Fruit fly (Drosophila melanogaster) whole organism, embryonic: Measurements from ENCODE around the gene CG8814.
A peak's percentile ranks its signal among the peaks of the same experiment; 100 is the strongest.

Experiments used
- Atf-2 ChIP-seq: fragments of 200-800 bp; sonication (Bioruptor generic); optimal IDR thresholded peaks from 2 replicates; lab custom pipeline; 2016; ENCODE audit warnings: missing biosample characterization, missing genetic modification characterization
- CG10267 ChIP-seq: fragments of 200-800 bp; sonication (Bioruptor generic); optimal IDR thresholded peaks from 2 replicates; lab custom pipeline; 2018; ENCODE audit warnings: missing biosample characterization, mild to moderate bottlenecking, missing genetic modification characterization, moderate library complexity
- CG10274 ChIP-seq: fragments of 200-800 bp; sonication (Bioruptor generic); optimal IDR thresholded peaks from 3 replicates; lab custom pipeline; 2017; ENCODE audit warnings: missing biosample characterization, mild to moderate bottlenecking, missing genetic modification characterization
- CG10321 ChIP-seq: fragments of 200-800 bp; sonication (Bioruptor generic); IDR thresholded peaks from 2 replicates; pipeline ENCODE4 v1.3.6; 2022; ENCODE audit warnings: missing biosample characterization, missing genetic modification characterization
- CG11398 ChIP-seq: fragments of 200-800 bp; sonication (Bioruptor generic); optimal IDR thresholded peaks from 2 replicates; lab custom pipeline; 2016; ENCODE audit warnings: missing biosample characterization, missing genetic modification characterization
- CG11504 ChIP-seq: fragments of 200-800 bp; sonication (Bioruptor generic); optimal IDR thresholded peaks from 3 replicates; lab custom pipeline; 2019; ENCODE audit warnings: missing biosample characterization, mild to moderate bottlenecking, missing genetic modification characterization, moderate library complexity
- CG12219 ChIP-seq: fragments of 200-800 bp; sonication (Bioruptor generic); optimal IDR thresholded peaks from 3 replicates; lab custom pipeline; 2018; ENCODE audit warnings: missing biosample characterization, mild to moderate bottlenecking, missing genetic modification characterization
- CG12659 ChIP-seq: fragments of 200-800 bp; sonication (Bioruptor generic); optimal IDR thresholded peaks from 3 replicates; lab custom pipeline; 2017; ENCODE audit warnings: mild to moderate bottlenecking, missing biosample characterization, missing genetic modification reagents, missing genetic modification characterization
- CG13624 ChIP-seq: fragments of 200-800 bp; sonication (Bioruptor generic); optimal IDR thresholded peaks from 2 replicates; lab custom pipeline; 2016; ENCODE audit warnings: missing biosample characterization, missing genetic modification characterization
- CG14441 ChIP-seq: fragments of 200-800 bp; sonication (Bioruptor generic); IDR thresholded peaks from 2 replicates; pipeline ENCODE4 v1.3.6; 2022; ENCODE audit warnings: missing biosample characterization, missing genetic modification characterization
- CG1647 ChIP-seq: fragments of 200-800 bp; sonication (Bioruptor generic); optimal IDR thresholded peaks from 3 replicates; lab custom pipeline; 2016; ENCODE audit warnings: missing biosample characterization, missing genetic modification characterization
- CG17568 ChIP-seq: fragments of 200-800 bp; sonication (Bioruptor generic); optimal IDR thresholded peaks from 2 replicates; lab custom pipeline; 2018; ENCODE audit warnings: missing biosample characterization, mild to moderate bottlenecking, missing genetic modification characterization, moderate library complexity
- CG3065 ChIP-seq: fragments of 200-800 bp; sonication (Bioruptor generic); optimal IDR thresholded peaks from 2 replicates; lab custom pipeline; 2016; ENCODE audit warnings: missing biosample characterization, missing genetic modification characterization
- CG34376 ChIP-seq: fragments of 200-800 bp; sonication (Bioruptor generic); optimal IDR thresholded peaks from 2 replicates; lab custom pipeline; 2018; ENCODE audit warnings: missing biosample characterization, mild to moderate bottlenecking, missing genetic modification characterization
- CG43689 ChIP-seq: fragments of 200-800 bp; sonication (Bioruptor generic); IDR thresholded peaks from 2 replicates; pipeline ENCODE4 v1.3.6; 2022; ENCODE audit warnings: missing biosample characterization, missing genetic modification characterization
- CG4424 ChIP-seq: fragments of 200-800 bp; sonication (Bioruptor generic); optimal IDR thresholded peaks from 3 replicates; lab custom pipeline; 2016; ENCODE audit warnings: missing biosample characterization, missing genetic modification characterization
- CG4854 ChIP-seq: fragments of 200-800 bp; sonication (Bioruptor generic); optimal IDR thresholded peaks from 2 replicates; lab custom pipeline; 2016; ENCODE audit warnings: missing biosample characterization, missing genetic modification characterization, inconsistent platforms
- CG6813 ChIP-seq: fragments of 200-800 bp; sonication (Bioruptor generic); optimal IDR thresholded peaks from 2 replicates; lab custom pipeline; 2017; ENCODE audit warnings: missing biosample characterization, missing genetic modification characterization, mild to moderate bottlenecking, moderate library complexity, missing genetic modification reagents
- CG7745 ChIP-seq: fragments of 200-800 bp; sonication (Bioruptor generic); optimal IDR thresholded peaks from 2 replicates; lab custom pipeline; 2018; ENCODE audit warnings: missing biosample characterization, mild to moderate bottlenecking, missing genetic modification characterization, moderate library complexity
- CG8290 ChIP-seq, 3 experiments: fragments of 200-800 bp; sonication (Bioruptor generic); optimal IDR thresholded peaks; 2 replicates each; lab custom pipeline; 2016 to 2019; ENCODE audit warnings: missing biosample characterization in 3 of 3, missing genetic modification characterization in 3 of 3, mild to moderate bottlenecking in 2 of 3, moderate library complexity in 1 of 3
- CG8765 ChIP-seq: fragments of 200-800 bp; sonication (Bioruptor generic); IDR thresholded peaks from 2 replicates; pipeline ENCODE4 v1.3.6; 2022; ENCODE audit warnings: missing biosample characterization, missing genetic modification characterization
- CG9609 ChIP-seq: fragments of 200-800 bp; sonication (Bioruptor generic); optimal IDR thresholded peaks from 3 replicates; lab custom pipeline; 2016; ENCODE audit warnings: missing biosample characterization, missing genetic modification characterization
- CG9797 ChIP-seq: fragments of 200-800 bp; sonication (Bioruptor generic); optimal IDR thresholded peaks from 3 replicates; lab custom pipeline; 2018; ENCODE audit warnings: missing biosample characterization, mild to moderate bottlenecking, missing genetic modification characterization
- Dbx ChIP-seq: fragments of 200-800 bp; sonication (Bioruptor generic); IDR thresholded peaks from 3 replicates; pipeline ENCODE4 v1.3.6; 2022; ENCODE audit warnings: missing biosample characterization, missing genetic modification characterization
- Ets65A ChIP-seq: fragments of 200-800 bp; sonication (Bioruptor generic); peaks from one replicate; lab custom pipeline; 2016; ENCODE audit warnings: missing biosample characterization, missing genetic modification characterization
- Hand ChIP-seq: fragments of 200-800 bp; sonication (Bioruptor generic); optimal IDR thresholded peaks from 2 replicates; lab custom pipeline; 2017; ENCODE audit warnings: mild to moderate bottlenecking, missing biosample characterization, missing genetic modification reagents, missing genetic modification characterization
- Hsf ChIP-seq: fragments of 200-800 bp; sonication (Bioruptor generic); optimal IDR thresholded peaks from 3 replicates; lab custom pipeline; 2016; ENCODE audit warnings: missing biosample characterization, missing genetic modification characterization
- Lhr ChIP-seq: fragments of 200-800 bp; sonication (Bioruptor generic); optimal IDR thresholded peaks from 3 replicates; lab custom pipeline; 2017; ENCODE audit warnings: mild to moderate bottlenecking, missing biosample characterization, missing genetic modification reagents, missing genetic modification characterization
- Mad ChIP-seq: fragments of 200-800 bp; sonication (Bioruptor generic); optimal IDR thresholded peaks from 2 replicates; lab custom pipeline; 2016; ENCODE audit warnings: missing biosample characterization, missing genetic modification characterization
- Mrtf ChIP-seq: fragments of 200-800 bp; sonication (Bioruptor generic); IDR thresholded peaks from 3 replicates; pipeline ENCODE4 v1.3.6; 2022; ENCODE audit warnings: missing biosample characterization, missing genetic modification characterization
- NC2β ChIP-seq: fragments of 200-800 bp; sonication (Bioruptor generic); optimal IDR thresholded peaks from 2 replicates; lab custom pipeline; 2016; ENCODE audit warnings: missing biosample characterization, missing genetic modification characterization
- Oli ChIP-seq: fragments of 200-800 bp; sonication (Bioruptor generic); optimal IDR thresholded peaks from 2 replicates; lab custom pipeline; 2018; ENCODE audit warnings: missing biosample characterization, mild to moderate bottlenecking, missing genetic modification characterization, moderate library complexity
- Ssrp ChIP-seq: fragments of 200-800 bp; sonication (Bioruptor generic); optimal IDR thresholded peaks from 2 replicates; lab custom pipeline; 2018; ENCODE audit warnings: missing biosample characterization, mild to moderate bottlenecking, missing genetic modification characterization, moderate library complexity
- bab2 ChIP-seq: fragments of 200-800 bp; sonication (Bioruptor generic); optimal IDR thresholded peaks from 2 replicates; lab custom pipeline; 2016; ENCODE audit warnings: missing biosample characterization, missing genetic modification characterization
- bigmax ChIP-seq: fragments of 200-800 bp; sonication (Bioruptor generic); optimal IDR thresholded peaks from 2 replicates; lab custom pipeline; 2018; ENCODE audit warnings: missing biosample characterization, mild to moderate bottlenecking, missing genetic modification characterization
- dan ChIP-seq: fragments of 200-800 bp; sonication (Bioruptor generic); IDR thresholded peaks from 2 replicates; pipeline ENCODE4 v1.3.6; 2022; ENCODE audit warnings: missing biosample characterization, missing genetic modification characterization
- en ChIP-seq: fragments of 200-800 bp; sonication (Bioruptor generic); optimal IDR thresholded peaks from 2 replicates; lab custom pipeline; 2016; ENCODE audit warnings: missing biosample characterization, missing genetic modification characterization
- luna ChIP-seq: fragments of 200-800 bp; sonication (Bioruptor generic); optimal IDR thresholded peaks from 2 replicates; lab custom pipeline; 2016; ENCODE audit warnings: missing biosample characterization, missing genetic modification characterization
- nerfin-1 ChIP-seq: fragments of 200-800 bp; sonication (Bioruptor generic); optimal IDR thresholded peaks from 3 replicates; lab custom pipeline; 2019; ENCODE audit warnings: missing biosample characterization, mild to moderate bottlenecking, missing genetic modification characterization, moderate library complexity
- nmo ChIP-seq: fragments of 200-800 bp; sonication (Bioruptor generic); optimal IDR thresholded peaks from 2 replicates; lab custom pipeline; 2018; ENCODE audit warnings: missing biosample characterization, mild to moderate bottlenecking, missing genetic modification characterization, moderate library complexity
- org-1 ChIP-seq: fragments of 200-800 bp; sonication (Bioruptor generic); optimal IDR thresholded peaks from 2 replicates; lab custom pipeline; 2017; ENCODE audit warnings: missing biosample characterization, missing genetic modification characterization
- pzg ChIP-seq: fragments of 200-800 bp; sonication (Bioruptor generic); optimal IDR thresholded peaks from 3 replicates; lab custom pipeline; 2018; ENCODE audit warnings: missing biosample characterization, mild to moderate bottlenecking, missing genetic modification characterization, moderate library complexity
- sna ChIP-seq: fragments of 200-800 bp; sonication (Bioruptor generic); IDR thresholded peaks from 2 replicates; pipeline ENCODE4 v1.3.6; 2022; ENCODE audit warnings: missing biosample characterization, missing genetic modification characterization; ENCODE audit not compliant: partially characterized antibody
- sob ChIP-seq: fragments of 200-800 bp; sonication (Bioruptor generic); IDR thresholded peaks from 2 replicates; pipeline ENCODE4 v1.3.6; 2022; ENCODE audit warnings: missing biosample characterization, missing genetic modification characterization
- stwl ChIP-seq: fragments of 200-800 bp; sonication (Bioruptor generic); optimal IDR thresholded peaks from 3 replicates; lab custom pipeline; 2018; ENCODE audit warnings: missing biosample characterization, mild to moderate bottlenecking, missing genetic modification characterization, moderate library complexity
- tll ChIP-seq, 2 experiments: fragments of 200-800 bp in 1 of 2; fragments of >200 bp in 1 of 2; sonication (Bioruptor generic) in 1 of 2; optimal IDR thresholded peaks; 2 replicates each; lab custom pipeline; 2017 to 2019; ENCODE audit warnings: missing biosample characterization in 2 of 2, missing genetic modification characterization in 2 of 2, mild to moderate bottlenecking in 1 of 2, moderate library complexity in 1 of 2
- trh ChIP-seq: fragments of 200-800 bp; sonication (Bioruptor generic); optimal IDR thresholded peaks from 2 replicates; lab custom pipeline; 2016; ENCODE audit warnings: missing biosample characterization, missing genetic modification characterization
- wor ChIP-seq: fragments of 200-800 bp; sonication (Bioruptor generic); IDR thresholded peaks from 2 replicates; pipeline ENCODE4 v1.3.6; 2022; ENCODE audit warnings: missing biosample characterization, missing genetic modification characterization
- yki ChIP-seq: fragments of >200 bp; optimal IDR thresholded peaks from 3 replicates; lab custom pipeline; 2018
- zfh1 ChIP-seq: fragments of 200-800 bp; sonication (Bioruptor generic); IDR thresholded peaks from 3 replicates; pipeline ENCODE4 v1.3.6; 2022; ENCODE audit warnings: missing biosample characterization, missing genetic modification characterization

Gene CG8814

dm6 chr2L:2885503-2886225, 11.0 kb downstream of the CG8814 start, which contains the start of the genes NTPase and lilli (continued):
- TF ChIP-seq CG9797 (GFP tag; lab: Kevin White, UChicago) (no peak), zfh1 (GFP tag; lab: Robert Waterston, UW) (peak; percentile 71), org-1 (GFP tag; lab: Kevin White, UChicago) (no peak), Ssrp (peak; percentile 26), trh (GFP tag; lab: Kevin White, UChicago) (peak; percentile 41), stwl (tag; lab: Kevin White, UChicago) (peak; percentile 25), CG43689 (GFP tag; lab: Robert Waterston, UW) (no peak), CG1647 (GFP tag; lab: Kevin White, UChicago) (peak; percentile 55), Hand (GFP tag; lab: Kevin White, UChicago) (no peak), nmo (GFP tag; lab: Kevin White, UChicago) (peak; percentile 33), Mad (GFP tag; lab: Kevin White, UChicago) (peak; percentile 16), Dbx (GFP tag; lab: Robert Waterston, UW) (peak; percentile 76), CG10321 (peak; percentile 70), yki (no peak), dan (GFP tag; lab: Robert Waterston, UW) (no peak), sob (GFP tag; lab: Robert Waterston, UW) (peak; percentile 83), en (GFP tag; lab: Kevin White, UChicago) (no peak), CG4854 (GFP tag; lab: Kevin White, UChicago) (peak; percentile 72), CG12659 (GFP tag; lab: Kevin White, UChicago) (peak; percentile 57), sna (peak; percentile 89), NC2β (peak; percentile 51), CG14441 (GFP tag; lab: Robert Waterston, UW) (peak; percentile 63), Lhr (peak; percentile 24), CG3065 (peak; percentile 22), luna (GFP tag; lab: Kevin White, UChicago) (no peak), bab2 (GFP tag; lab: Kevin White, UChicago) (peak; percentile 78), bigmax (no peak), CG8290 (GFP tag; optimal IDR thresholded peaks at IDR 0.05; lab: Kevin White, UChicago) (peak; percentile 99), CG8290 (tag; optimal IDR thresholded peaks at IDR 0.05; lab: Kevin White, UChicago) (peak; percentile 96 to 100), CG4424 (peak; percentile 80), Ets65A (GFP tag; lab: Kevin White, UChicago) (peak; percentile 92), CG11504 (peak; percentile 15), nerfin-1 (tag; lab: Kevin White, UChicago) (no peak), CG11398 (peak; percentile 19), wor (GFP tag; lab: Robert Waterston, UW) (no peak), CG17568 (GFP tag; lab: Kevin White, UChicago) (peak; percentile 40), Hsf (GFP tag; lab: Kevin White, UChicago) (peak; percentile 80), CG13624 (GFP tag; lab: Kevin White, UChicago) (peak; percentile 75), CG10274 (GFP tag; lab: Kevin White, UChicago) (no peak), CG12219 (GFP tag; lab: Kevin White, UChicago) (no peak), tll (GFP tag; optimal IDR thresholded peaks at IDR 0.05; lab: Kevin White, UChicago) (peak; percentile 20 to 65), CG8765 (GFP tag; lab: Robert Waterston, UW) (no peak), CG7745 (tag; lab: Kevin White, UChicago) (no peak), pzg (GFP tag; lab: Kevin White, UChicago) (peak; percentile 81), Atf-2 (GFP tag; lab: Kevin White, UChicago) (peak; percentile 48), CG34376 (GFP tag; lab: Kevin White, UChicago) (no peak), Mrtf (GFP tag; lab: Robert Waterston, UW) (no peak), Oli (no peak), CG6813 (GFP tag; lab: Kevin White, UChicago) (peak; percentile 10), CG10267 (tag; lab: Kevin White, UChicago) (peak; percentile 95), CG9609 (GFP tag; lab: Kevin White, UChicago) (peak; percentile 76)
